6 fruit fly cellular contexts compared by ENCODE assay signal in genomic region chrX:7285995-7286985, dm6.
TF ChIP-seq lines count a peak whose summit lies in the region.

Gene CG2059, plus strand, starts transcription at chrX:7286358.

- peak; percentile 68 to 71 for TF ChIP-seq CTCF in S2 (optimal IDR thresholded peaks at IDR 0.05; lab: Kevin White, UChicago)
- TF ChIP-seq CTCF in whole organism, embryonic (GFP tag; optimal IDR thresholded peaks at IDR 0.05; lab: Kevin White, UChicago) = peak; percentile 47

TF ChIP-seq in whole organism, adult, 20 proteins besides CTCF, POLR2A, EP300 and RAD21 (continues in another document):
- TF ChIP-seq CG12768 (GFP tag; optimal IDR thresholded peaks at IDR 0.05; lab: Kevin White, UChicago) (no peak), kay (GFP tag; lab: Kevin White, UChicago; ENCODE audit: borderline replicate concordance) (no peak), ovo (GFP tag; optimal IDR thresholded peaks at IDR 0.05; lab: Kevin White, UChicago) (peak; percentile 76), CG14711 (tag; optimal IDR thresholded peaks at IDR 0.05; lab: Kevin White, UChicago) (peak; percentile 62), Hr96 (GFP tag; optimal IDR thresholded peaks at IDR 0.05; lab: Kevin White, UChicago) (peak; percentile 52), cnc (optimal IDR thresholded peaks at IDR 0.05; lab: Kevin White, UChicago) (peak; percentile 34 to 59), Mnt (GFP tag; optimal IDR thresholded peaks at IDR 0.05; lab: Kevin White, UChicago) (peak; percentile 30), cic (GFP tag; optimal IDR thresholded peaks at IDR 0.05; lab: Kevin White, UChicago) (no peak), CG7045 (GFP tag; optimal IDR thresholded peaks at IDR 0.05; lab: Kevin White, UChicago) (peak; percentile 18), toe (GFP tag; optimal IDR thresholded peaks at IDR 0.05; lab: Kevin White, UChicago) (peak; percentile 29), CG5204 (GFP tag; optimal IDR thresholded peaks at IDR 0.05; lab: Kevin White, UChicago) (peak; percentile 64), CG11617 (GFP tag; optimal IDR thresholded peaks at IDR 0.05; lab: Kevin White, UChicago) (peak; percentile 66), Clk (GFP tag; optimal IDR thresholded peaks at IDR 0.05; lab: Kevin White, UChicago) (no peak), bab1 (GFP tag; optimal IDR thresholded peaks at IDR 0.05; lab: Kevin White, UChicago) (peak; percentile 67), CG7101 (tag; optimal IDR thresholded peaks at IDR 0.05; lab: Kevin White, UChicago) (peak; percentile 70), CG33017 (tag; optimal IDR thresholded peaks at IDR 0.05; lab: Kevin White, UChicago) (peak; percentile 54), CG1620 (GFP tag; optimal IDR thresholded peaks at IDR 0.05; lab: Kevin White, UChicago) (peak; percentile 69), pad (GFP tag; optimal IDR thresholded peaks at IDR 0.05; lab: Kevin White, UChicago) (peak; percentile 95)

TF ChIP-seq in whole organism, embryonic, 481 proteins besides CTCF, POLR2A, EP300 and RAD21 (continues in another document):
- TF ChIP-seq pros (GFP tag; optimal IDR thresholded peaks at IDR 0.05; lab: Kevin White, UChicago) (no peak), stc (GFP tag; IDR thresholded peaks at IDR 0.05; lab: Robert Waterston, UW) (no peak), klu (GFP tag; IDR thresholded peaks at IDR 0.05; lab: Robert Waterston, UW) (peak; percentile 31; the same call in 1 of the 2 replicates), sob (GFP tag; IDR thresholded peaks at IDR 0.05; lab: Robert Waterston, UW) (peak; percentile 75), wek (GFP tag; optimal IDR thresholded peaks at IDR 0.05; lab: Kevin White, UChicago) (no peak), Ada2b (GFP tag; IDR thresholded peaks at IDR 0.05; lab: Robert Waterston, UW) (peak; percentile 20; the same call in 1 of the 2 replicates), CG17328 (GFP tag; IDR thresholded peaks at IDR 0.05; lab: Robert Waterston, UW) (no peak), emc (GFP tag; optimal IDR thresholded peaks at IDR 0.05; lab: Kevin White, UChicago) (peak; percentile 25), CG4820 (GFP tag; optimal IDR thresholded peaks at IDR 0.05; lab: Kevin White, UChicago) (peak; percentile 26), CG13624 (GFP tag; optimal IDR thresholded peaks at IDR 0.05; lab: Kevin White, UChicago) (peak; percentile 26), Stat92E (GFP tag; optimal IDR thresholded peaks at IDR 0.05; lab: Kevin White, UChicago) (peak in 1 of 3 experiments; percentile 26), Chrac-16 (GFP tag; optimal IDR thresholded peaks at IDR 0.05; lab: Kevin White, UChicago) (peak; percentile 23), HLH3B (GFP tag; IDR thresholded peaks at IDR 0.05; lab: Robert Waterston, UW) (no peak), da (GFP tag; optimal IDR thresholded peaks at IDR 0.05; lab: Kevin White, UChicago) (peak; percentile 44), CG33557 (GFP tag; optimal IDR thresholded peaks at IDR 0.05; lab: Kevin White, UChicago) (no peak), pum (GFP tag; optimal IDR thresholded peaks at IDR 0.05; lab: Kevin White, UChicago) (peak; percentile 50), nau (GFP tag; optimal IDR thresholded peaks at IDR 0.05; lab: Kevin White, UChicago) (no peak), CG15269 (tag; optimal IDR thresholded peaks at IDR 0.05; lab: Kevin White, UChicago) (peak; percentile 4)

TF ChIP-seq in whole organism, prepupa, 60 proteins besides CTCF, POLR2A, EP300 and RAD21 (continues in another document):
- no peak for TF ChIP-seq CG9139 (GFP tag; optimal IDR thresholded peaks at IDR 0.05; lab: Kevin White, UChicago)
- peak; percentile 56 for TF ChIP-seq Smox (GFP tag; optimal IDR thresholded peaks at IDR 0.05; lab: Kevin White, UChicago)
- peak; percentile 7 for TF ChIP-seq Met (GFP tag; optimal IDR thresholded peaks at IDR 0.05; lab: Kevin White, UChicago)
- peak; percentile 100 for TF ChIP-seq fkh (GFP tag; optimal IDR thresholded peaks at IDR 0.05; lab: Kevin White, UChicago)
- TF ChIP-seq achi (GFP tag; optimal IDR thresholded peaks at IDR 0.05; lab: Kevin White, UChicago) = no peak
- TF ChIP-seq CG34406 (GFP tag; optimal IDR thresholded peaks at IDR 0.05; lab: Kevin White, UChicago) = peak; percentile 19
- TF ChIP-seq eg (GFP tag; IDR thresholded peaks at IDR 0.05; lab: Robert Waterston, UW) = peak; percentile 32; the same call in 2 of the 3 replicates
- no peak for TF ChIP-seq spab (GFP tag; optimal IDR thresholded peaks at IDR 0.05; lab: Kevin White, UChicago)
- peak; percentile 15 for TF ChIP-seq acj6 (GFP tag; optimal IDR thresholded peaks at IDR 0.05; lab: Kevin White, UChicago)
- no peak for TF ChIP-seq Lpt (GFP tag; optimal IDR thresholded peaks at IDR 0.05; lab: Kevin White, UChicago)
- peak; percentile 75 for TF ChIP-seq Eip78C (GFP tag; lab: Kevin White, UChicago)
- peak; percentile 35 for TF ChIP-seq esn (GFP tag; optimal IDR thresholded peaks at IDR 0.05; lab: Kevin White, UChicago)
- peak; percentile 41 for TF ChIP-seq pdm3 (GFP tag; optimal IDR thresholded peaks at IDR 0.05; lab: Kevin White, UChicago)
- TF ChIP-seq CG15336 (GFP tag; IDR thresholded peaks at IDR 0.05; lab: Robert Waterston, UW) = peak; percentile 14; the same call in 1 of the 2 replicates
- peak; percentile 41 for TF ChIP-seq CG1621 (tag; optimal IDR thresholded peaks at IDR 0.05; lab: Kevin White, UChicago)
- no peak for TF ChIP-seq CG32006 (GFP tag; optimal IDR thresholded peaks at IDR 0.05; lab: Kevin White, UChicago)
- peak; percentile 12 for TF ChIP-seq Sox15 (GFP tag; optimal IDR thresholded peaks at IDR 0.05; lab: Kevin White, UChicago)
- TF ChIP-seq OdsH (GFP tag; optimal IDR thresholded peaks at IDR 0.05; lab: Kevin White, UChicago) = peak; percentile 42
- peak; percentile 43 for TF ChIP-seq CG31627 (GFP tag; optimal IDR thresholded peaks at IDR 0.05; lab: Kevin White, UChicago)

TF ChIP-seq in whole organism, pupa, 21 proteins besides CTCF, POLR2A, EP300 and RAD21:
- TF ChIP-seq Pif1B (GFP tag; optimal IDR thresholded peaks at IDR 0.05; lab: Kevin White, UChicago) (no peak), CG12605 (GFP tag; IDR thresholded peaks at IDR 0.05; lab: Robert Waterston, UW) (no peak), Snoo (tag; optimal IDR thresholded peaks at IDR 0.05; lab: Kevin White, UChicago) (no peak), CG9948 (tag; optimal IDR thresholded peaks at IDR 0.05; lab: Kevin White, UChicago) (no peak), CG8301 (tag; optimal IDR thresholded peaks at IDR 0.05; lab: Kevin White, UChicago) (peak; percentile 12), EcR (GFP tag; optimal IDR thresholded peaks at IDR 0.05; lab: Kevin White, UChicago) (peak; percentile 39), Ets98B (GFP tag; IDR thresholded peaks at IDR 0.05; lab: Robert Waterston, UW) (peak; percentile 18; the same call in 1 of the 2 replicates), fd96Ca (GFP tag; IDR thresholded peaks at IDR 0.05; lab: Robert Waterston, UW) (peak; percentile 65; the same call in 2 of the 3 replicates), CG15710 (tag; optimal IDR thresholded peaks at IDR 0.05; lab: Kevin White, UChicago) (no peak), CG34367 (tag; optimal IDR thresholded peaks at IDR 0.05; lab: Kevin White, UChicago) (no peak), CG4496 (GFP tag; IDR thresholded peaks at IDR 0.05; lab: Robert Waterston, UW) (peak; percentile 54; the same call in 1 of the 3 replicates), CG14655 (GFP tag; optimal IDR thresholded peaks at IDR 0.05; lab: Kevin White, UChicago) (no peak), Pif1A (GFP tag; optimal IDR thresholded peaks at IDR 0.05; lab: Kevin White, UChicago) (no peak), CG8159 (tag; optimal IDR thresholded peaks at IDR 0.05; lab: Kevin White, UChicago) (peak; percentile 24), rn (GFP tag; IDR thresholded peaks at IDR 0.05; lab: Robert Waterston, UW) (no peak)
TF ChIP-seq in whole organism, pupa: peak in this region for 6.

TF ChIP-seq in whole organism, wandering third instar larva, 38 proteins besides CTCF, POLR2A, EP300 and RAD21 (continues in another document):
- TF ChIP-seq dmrt93B (GFP tag; optimal IDR thresholded peaks at IDR 0.05; lab: Kevin White, UChicago) = peak; percentile 36
- no peak for TF ChIP-seq Rel (GFP tag; optimal IDR thresholded peaks at IDR 0.05; lab: Kevin White, UChicago)
- TF ChIP-seq Rel (tag; optimal IDR thresholded peaks at IDR 0.05; lab: Kevin White, UChicago) = peak; percentile 69
- no peak for TF ChIP-seq sv (GFP tag; optimal IDR thresholded peaks at IDR 0.05; lab: Kevin White, UChicago)
- TF ChIP-seq Hr83 (GFP tag; optimal IDR thresholded peaks at IDR 0.05; lab: Kevin White, UChicago; ENCODE audit: poor library complexity, severe bottlenecking) = peak; percentile 66
- peak; percentile 30 for TF ChIP-seq h (GFP tag; optimal IDR thresholded peaks at IDR 0.05; lab: Kevin White, UChicago)
- peak; percentile 88 for TF ChIP-seq Vsx2 (GFP tag; optimal IDR thresholded peaks at IDR 0.05; lab: Kevin White, UChicago; ENCODE audit: partially characterized antibody)
- TF ChIP-seq HLH106 (tag; optimal IDR thresholded peaks at IDR 0.05; lab: Kevin White, UChicago) = peak; percentile 54
- peak; percentile 68 for TF ChIP-seq Jra (GFP tag; optimal IDR thresholded peaks at IDR 0.05; lab: Kevin White, UChicago)
- peak; percentile 46 for TF ChIP-seq Sp1 (GFP tag; optimal IDR thresholded peaks at IDR 0.05; lab: Kevin White, UChicago)
- no peak for TF ChIP-seq Myc (optimal IDR thresholded peaks at IDR 0.05; lab: Kevin White, UChicago)
- no peak for TF ChIP-seq brk (GFP tag; optimal IDR thresholded peaks at IDR 0.05; lab: Kevin White, UChicago)
- TF ChIP-seq lola (GFP tag; optimal IDR thresholded peaks at IDR 0.05; lab: Kevin White, UChicago) = no peak
- TF ChIP-seq CG9705 (GFP tag; optimal IDR thresholded peaks at IDR 0.05; lab: Kevin White, UChicago) = no peak
- no peak for TF ChIP-seq OdsH (GFP tag; optimal IDR thresholded peaks at IDR 0.05; lab: Kevin White, UChicago)
- TF ChIP-seq fru (GFP tag; optimal IDR thresholded peaks at IDR 0.05; lab: Kevin White, UChicago) = peak; percentile 28
- no peak for TF ChIP-seq N (GFP tag; optimal IDR thresholded peaks at IDR 0.05; lab: Kevin White, UChicago)
- TF ChIP-seq woc (GFP tag; optimal IDR thresholded peaks at IDR 0.05; lab: Kevin White, UChicago) = peak; percentile 83
- TF ChIP-seq pan (optimal IDR thresholded peaks at IDR 0.05; lab: Kevin White, UChicago) = no peak
- peak; percentile 23 for TF ChIP-seq ey (GFP tag; optimal IDR thresholded peaks at IDR 0.05; lab: Kevin White, UChicago)
- TF ChIP-seq dl (GFP tag; optimal IDR thresholded peaks at IDR 0.05; lab: Kevin White, UChicago; ENCODE audit: insufficient read depth in 1 of 2, partially characterized antibody in 2 of 2) = no peak
- TF ChIP-seq foxo (GFP tag; optimal IDR thresholded peaks at IDR 0.05; lab: Kevin White, UChicago) = peak in 1 of 2 experiments; percentile 46
- TF ChIP-seq CG32264 (GFP tag; optimal IDR thresholded peaks at IDR 0.05; lab: Kevin White, UChicago) = no peak
- TF ChIP-seq jim (GFP tag; optimal IDR thresholded peaks at IDR 0.05; lab: Kevin White, UChicago) = peak; percentile 23
- no peak for TF ChIP-seq psq (GFP tag; optimal IDR thresholded peaks at IDR 0.05; lab: Kevin White, UChicago)
- TF ChIP-seq Dfd (GFP tag; optimal IDR thresholded peaks at IDR 0.05; lab: Kevin White, UChicago) = no peak
- TF ChIP-seq rgr (GFP tag; optimal IDR thresholded peaks at IDR 0.05; lab: Kevin White, UChicago) = peak; percentile 39
- no peak for TF ChIP-seq dsf (GFP tag; optimal IDR thresholded peaks at IDR 0.05; lab: Kevin White, UChicago; ENCODE audit: borderline replicate concordance)
